Fruit fly (Drosophila melanogaster): ENCODE data around the gene Tcs4.

- TF ChIP-seq Sin3A (optimal IDR thresholded peaks at IDR 0.05) = no peak
- no peak for TF ChIP-seq insv (optimal IDR thresholded peaks at IDR 0.05)
- no peak for TF ChIP-seq Myc (optimal IDR thresholded peaks at IDR 0.05)
- no peak for TF ChIP-seq ttk (optimal IDR thresholded peaks at IDR 0.05)
- no peak for TF ChIP-seq h (optimal IDR thresholded peaks at IDR 0.05)
- no peak for TF ChIP-seq psq (optimal IDR thresholded peaks at IDR 0.05)
Observed at dm6 chrX:19704083-19704482, 2.5 kb upstream of the Tcs4 start, which contains the start of the genes CG14230 and CG14232.

Data from Kc167 (cell line).